Fruit fly (Drosophila melanogaster): ENCODE measurements around the gene Scamp.
A peak's percentile ranks its signal among the peaks of the same experiment; 100 is the strongest.

Scamp gene

DNA sequence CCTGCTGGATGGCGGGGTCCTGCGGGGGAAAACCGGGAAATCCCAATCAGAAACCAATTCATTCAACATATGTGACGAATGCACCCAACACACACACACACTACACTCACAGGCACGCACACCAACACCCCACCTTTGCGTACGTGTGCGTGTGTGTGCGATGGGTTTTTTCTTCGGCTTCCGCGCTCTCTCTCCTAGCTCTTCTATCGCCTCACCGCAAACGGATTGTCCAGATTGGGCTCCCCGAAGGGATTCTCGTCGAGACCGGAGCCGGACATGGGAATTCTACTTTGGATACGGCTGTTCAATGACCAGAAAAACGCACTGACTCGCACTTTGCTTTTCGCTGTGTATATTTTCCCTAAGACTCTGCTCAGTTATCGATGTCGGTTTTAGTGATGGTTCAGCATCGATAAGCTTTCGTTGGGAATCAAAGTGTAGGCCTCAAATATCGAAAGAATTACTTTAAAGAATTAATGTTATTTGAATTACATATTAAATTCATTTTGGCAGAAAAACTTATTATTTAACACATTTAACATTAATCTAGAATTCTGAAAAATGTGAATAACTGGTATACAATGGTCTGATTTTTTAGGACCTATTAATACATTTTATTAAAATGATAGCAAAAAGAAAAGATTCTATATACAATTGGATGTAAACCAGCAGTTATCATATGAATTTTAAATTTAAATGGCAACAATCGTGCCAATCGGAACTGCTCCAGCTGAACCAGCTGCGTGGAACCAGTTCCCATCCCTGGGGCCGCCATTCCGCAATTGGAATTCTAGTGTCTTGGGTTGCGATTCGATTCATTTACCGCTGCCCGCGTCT lies at the start of gene Scamp, which contains the start of gene Ahcy:
Gene Scamp (minus strand): TSS at position 394 of the 837 bp plus-strand sequence.
Gene Ahcy (plus strand): TSS at position 772 of the 837 bp plus-strand sequence.
- TF ChIP-seq CG17801 (GFP tag; optimal IDR thresholded peaks at IDR 0.05; ENCODE audit: partially characterized antibody): no peak

- peak; percentile 79 for TF ChIP-seq CG17801 (GFP tag; optimal IDR thresholded peaks at IDR 0.05; ENCODE audit: partially characterized antibody)
These were observed 49.1 kb upstream of the Scamp start for dm6 chrX:15498791-15499190.

- TF ChIP-seq CG17801 (GFP tag; optimal IDR thresholded peaks at IDR 0.05; ENCODE audit: partially characterized antibody): peak; percentile 80
These were observed 48.0 kb upstream of the Scamp start for dm6 chrX:15497440-15498271.

dm6 chrX:15496651-15497409 lies 47.1 kb upstream of the Scamp start:
- no peak for TF ChIP-seq CG17801 (GFP tag; optimal IDR thresholded peaks at IDR 0.05; ENCODE audit: partially characterized antibody)

DNA sequence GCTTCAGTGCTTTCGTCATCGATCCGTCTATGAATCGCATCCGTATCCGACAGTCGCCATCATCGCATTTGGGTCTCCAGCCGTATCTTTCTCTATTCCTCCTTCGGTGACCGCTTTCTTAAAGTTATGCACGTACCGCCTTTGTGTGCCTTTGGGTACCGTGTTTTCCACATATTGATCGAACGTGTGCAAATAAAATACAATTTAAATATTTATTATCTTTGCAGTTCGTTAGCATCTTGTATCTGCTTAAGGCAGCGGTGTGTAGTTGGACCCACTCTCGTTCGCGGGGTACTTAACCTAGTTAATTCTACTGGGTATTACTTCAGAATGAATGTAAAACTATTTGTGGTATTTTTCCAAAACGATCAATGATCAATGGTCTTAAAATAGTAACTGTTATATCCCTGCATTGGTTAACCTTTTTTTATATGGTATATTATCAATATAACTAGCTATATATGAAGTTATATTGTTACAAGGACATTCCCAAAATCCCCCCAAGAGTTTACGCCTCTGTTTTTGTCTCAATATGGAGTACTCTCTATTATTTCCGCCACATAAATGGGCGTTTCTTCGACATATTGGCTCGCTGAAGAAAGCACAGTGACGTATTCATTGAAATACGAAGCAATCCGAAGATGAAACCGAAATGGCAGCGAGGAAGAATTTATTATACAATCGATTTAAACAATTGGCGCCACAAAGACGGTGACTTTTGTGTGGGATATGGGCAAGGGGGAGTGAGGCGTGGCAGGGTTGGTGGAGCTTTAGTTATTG lies 46.1 kb upstream of the Scamp start:
- no peak for TF ChIP-seq CG17801 (GFP tag; optimal IDR thresholded peaks at IDR 0.05; ENCODE audit: partially characterized antibody)

DNA sequence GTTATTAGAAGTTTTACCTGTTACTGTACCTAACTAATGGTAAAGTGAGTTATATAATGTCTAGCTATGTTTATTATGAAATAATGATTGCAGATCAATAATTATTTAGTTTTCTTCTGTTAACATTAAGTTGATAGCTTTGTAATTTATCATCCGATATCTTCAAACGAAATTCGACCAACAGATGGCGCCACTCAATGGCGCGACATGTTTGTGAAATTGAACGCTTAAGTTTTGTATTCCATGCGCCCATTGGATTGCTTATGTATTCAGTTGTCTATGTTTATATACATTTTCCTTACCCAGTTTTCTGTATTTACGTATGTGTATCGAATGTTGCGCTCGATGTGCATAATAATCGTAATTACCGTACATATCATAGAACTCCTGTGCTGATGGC lies 40.8 kb upstream of the Scamp start:
- TF ChIP-seq CG17801 (GFP tag; optimal IDR thresholded peaks at IDR 0.05; ENCODE audit: partially characterized antibody): no peak

- TF ChIP-seq CG17801 (GFP tag; optimal IDR thresholded peaks at IDR 0.05; ENCODE audit: partially characterized antibody): peak; percentile 39
These were observed 37.0 kb upstream of the Scamp start, which contains the start of gene Gmap for dm6 chrX:15486682-15487081. TSS of gene Gmap (plus strand) at chrX:15486922.

dm6 chrX:15484451-15485032 lies 34.9 kb upstream of the Scamp start:
- TF ChIP-seq CG17801 (GFP tag; optimal IDR thresholded peaks at IDR 0.05; ENCODE audit: partially characterized antibody): peak; percentile 10

dm6 chrX:15483010-15483802 lies 33.5 kb upstream of the Scamp start:
- TF ChIP-seq CG17801 (GFP tag; optimal IDR thresholded peaks at IDR 0.05; ENCODE audit: partially characterized antibody): no peak

dm6 chrX:15482236-15482660 lies 32.6 kb upstream of the Scamp start, which contains the start of gene CG6340:
TSS of gene CG6340 (plus strand) at chrX:15482374.
- peak; percentile 46 for TF ChIP-seq CG17801 (GFP tag; optimal IDR thresholded peaks at IDR 0.05; ENCODE audit: partially characterized antibody)

DNA sequence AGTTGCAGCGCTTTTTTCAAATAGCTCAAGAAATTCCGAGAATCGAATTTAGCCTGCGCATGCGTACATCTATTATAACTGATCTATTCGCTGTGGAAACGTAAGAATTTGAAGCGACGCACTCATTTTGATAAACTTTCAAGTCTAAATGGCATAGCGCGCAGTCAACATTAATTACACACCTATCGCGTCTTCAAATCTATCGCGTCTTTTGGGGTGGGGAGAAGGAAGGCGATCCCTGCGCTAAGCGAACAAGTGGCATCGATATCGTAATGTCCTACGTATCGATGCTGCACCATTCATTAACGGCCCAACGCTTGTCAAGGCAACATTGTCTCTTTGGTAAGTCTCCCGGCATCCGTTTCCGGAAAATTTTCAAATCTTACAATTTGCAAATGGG lies 26.1 kb upstream of the Scamp start, which contains the start of gene CG6324:
Gene CG6324 (plus strand): TSS at position 301 of the 400 bp plus-strand sequence.
- no peak for TF ChIP-seq CG17801 (GFP tag; optimal IDR thresholded peaks at IDR 0.05; ENCODE audit: partially characterized antibody)

DNA sequence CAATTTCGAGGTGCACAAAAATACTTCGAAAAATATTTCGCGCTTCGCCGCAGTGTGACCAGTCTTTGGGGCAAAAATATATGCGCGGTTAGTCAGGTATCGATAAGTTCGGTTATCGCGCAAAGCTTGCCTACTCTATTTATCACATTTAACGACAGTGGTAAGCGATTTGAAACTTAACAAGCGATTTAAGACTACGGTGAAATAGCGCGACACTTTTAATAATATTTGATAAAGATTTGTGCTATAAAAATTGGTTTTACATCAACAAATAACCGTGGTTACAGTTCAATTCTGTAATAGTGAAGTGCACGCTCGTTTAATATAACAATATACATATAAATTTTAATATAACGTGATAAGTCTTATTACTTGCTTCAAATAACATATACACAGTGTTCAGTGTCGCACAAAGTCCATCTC lies 25.7 kb upstream of the Scamp start, which contains the start of gene mh:
Gene mh (minus strand): TSS at position 34 of the 423 bp plus-strand sequence.
- no peak for TF ChIP-seq CG17801 (GFP tag; optimal IDR thresholded peaks at IDR 0.05; ENCODE audit: partially characterized antibody)

DNA sequence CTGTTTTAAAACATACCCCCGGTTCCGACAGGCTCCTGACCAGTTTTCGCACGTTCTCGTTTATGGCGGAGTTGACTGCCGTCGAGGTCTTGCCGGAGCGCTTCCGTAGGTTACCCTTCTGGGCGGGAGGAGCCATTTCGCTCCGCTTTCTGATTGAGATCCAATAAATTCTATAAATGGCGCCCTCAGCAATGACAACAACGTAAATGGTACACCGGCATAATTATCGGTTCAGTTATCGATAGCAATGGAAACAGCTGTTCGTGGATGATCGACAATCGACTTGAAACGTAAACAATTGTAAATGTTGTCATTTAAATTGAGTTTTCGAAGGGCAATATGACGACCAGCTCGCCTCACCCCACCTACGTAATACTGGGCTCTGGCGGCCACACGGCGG lies 22.2 kb upstream of the Scamp start, which contains the start of the genes Grip128 and Alg14:
Gene Grip128 (minus strand): TSS at position 216 of the 400 bp plus-strand sequence.
Gene Alg14 (plus strand): TSS at position 261 of the 400 bp plus-strand sequence.
- TF ChIP-seq CG17801 (GFP tag; optimal IDR thresholded peaks at IDR 0.05; ENCODE audit: partially characterized antibody): no peak

All from ovary, adult (tissue).